Worm (Caenorhabditis elegans): Measurements from ENCODE around the gene nspg-1.

nspg-1 gene

ce11 chrV:12908614-12909013 is 40.7 kb upstream of the nspg-1 start:
- TF ChIP-seq saeg-2 (GFP tag; IDR thresholded peaks at IDR 0.05) (peak; percentile 70; the same call in 1 of the 2 replicates), dmd-6 (GFP tag; IDR thresholded peaks at IDR 0.05) (peak; percentile 80), hmg-1.1 (GFP tag; IDR thresholded peaks at IDR 0.05) (0 out of 2 replicates have a peak, but pooled peaks have one; percentile 19), aha-1 (tag) (peak; percentile 65), zfp-2 (tag; optimal IDR thresholded peaks at IDR 0.05) (no peak), hlh-11 (tag; optimal IDR thresholded peaks at IDR 0.05) (peak; percentile 53), snpc-4 (tag; optimal IDR thresholded peaks at IDR 0.05) (no peak), dve-1 (tag; optimal IDR thresholded peaks at IDR 0.05; ENCODE audit: insufficient read depth) (peak; percentile 6), lim-7 (GFP tag; IDR thresholded peaks at IDR 0.05) (no peak)

- TF ChIP-seq mep-1 (tag; optimal IDR thresholded peaks at IDR 0.05) (no peak), fkh-10 (GFP tag; optimal IDR thresholded peaks at IDR 0.05) (no peak), hlh-30 (tag; optimal IDR thresholded peaks at IDR 0.05; ENCODE audit: insufficient read depth) (no peak), R02D3.7 (tag; optimal IDR thresholded peaks at IDR 0.05) (no peak), nhr-28 (tag; optimal IDR thresholded peaks at IDR 0.05) (no peak), nhr-41 (GFP tag; IDR thresholded peaks at IDR 0.05) (no peak), zag-1 (tag; optimal IDR thresholded peaks at IDR 0.05) (no peak), saeg-2 (GFP tag; IDR thresholded peaks at IDR 0.05) (no peak), ctbp-1 (GFP tag; IDR thresholded peaks at IDR 0.05) (no peak), set-16 (GFP tag; IDR thresholded peaks at IDR 0.05) (no peak), zfp-3 (GFP tag; conservative IDR thresholded peaks at IDR 0.05) (no peak)
Observed at ce11 chrV:12907436-12907835, 39.5 kb upstream of the nspg-1 start.

ce11 chrV:12906732-12907131 is 38.8 kb upstream of the nspg-1 start, which contains the start of gene ttr-29:
TSS of gene ttr-29 (minus strand) at chrV:12906832.
- TF ChIP-seq unc-62 (GFP tag; optimal IDR thresholded peaks at IDR 0.05 in 1 of 2) (peak in 1 of 2 experiments; percentile 18), unc-62 (tag; optimal IDR thresholded peaks at IDR 0.05) (no peak), nhr-48 (tag; optimal IDR thresholded peaks at IDR 0.05) (no peak)

ce11 chrV:12905074-12905473 is 37.2 kb upstream of the nspg-1 start, which contains the start of gene ttr-28:
TSS of gene ttr-28 (minus strand) at chrV:12905174.
- TF ChIP-seq egl-27 (tag; optimal IDR thresholded peaks at IDR 0.05): no peak
- no peak for TF ChIP-seq duxl-1 (tag; optimal IDR thresholded peaks at IDR 0.05; ENCODE audit: poor library complexity)
- TF ChIP-seq unc-62 (GFP tag; optimal IDR thresholded peaks at IDR 0.05 in 1 of 2): peak in 1 of 2 experiments; percentile 79
- no peak for TF ChIP-seq unc-62 (tag; optimal IDR thresholded peaks at IDR 0.05)

ce11 chrV:12904054-12904453 is 36.2 kb upstream of the nspg-1 start, which contains the start of gene ttr-27:
TSS of gene ttr-27 (minus strand) at chrV:12904098.
- TF ChIP-seq daf-8 (GFP tag; IDR thresholded peaks at IDR 0.05): no peak
- TF ChIP-seq F44E2.7 (GFP tag; IDR thresholded peaks at IDR 0.05): no peak
- no peak for TF ChIP-seq snpc-1.2 (GFP tag; IDR thresholded peaks at IDR 0.05)
- TF ChIP-seq nhr-48 (tag; optimal IDR thresholded peaks at IDR 0.05): no peak
- no peak for TF ChIP-seq fos-1 (tag; optimal IDR thresholded peaks at IDR 0.05)
- no peak for TF ChIP-seq nhr-41 (GFP tag; IDR thresholded peaks at IDR 0.05)
- TF ChIP-seq lin-38 (GFP tag; IDR thresholded peaks at IDR 0.05): no peak
- no peak for TF ChIP-seq hlh-30 (tag; optimal IDR thresholded peaks at IDR 0.05; ENCODE audit: insufficient read depth)
- TF ChIP-seq mxl-2 (GFP tag; conservative IDR thresholded peaks at IDR 0.05): no peak
- TF ChIP-seq nhr-77 (tag; optimal IDR thresholded peaks at IDR 0.05): no peak
- no peak for TF ChIP-seq daf-16 (GFP tag; optimal IDR thresholded peaks at IDR 0.05)
- no peak for TF ChIP-seq daf-16 (tag; optimal IDR thresholded peaks at IDR 0.05)
- TF ChIP-seq dmd-8 (GFP tag; IDR thresholded peaks at IDR 0.05): no peak
- TF ChIP-seq zip-2 (tag; optimal IDR thresholded peaks at IDR 0.05): no peak
- TF ChIP-seq lin-13 (GFP tag; optimal IDR thresholded peaks at IDR 0.05): no peak
- TF ChIP-seq unc-130 (GFP tag; optimal IDR thresholded peaks at IDR 0.05): no peak
- TF ChIP-seq F37D6.2 (tag; optimal IDR thresholded peaks at IDR 0.05): no peak
- TF ChIP-seq unc-39 (tag; optimal IDR thresholded peaks at IDR 0.05): no peak
- TF ChIP-seq ceh-44 (GFP tag; IDR thresholded peaks at IDR 0.05): no peak
